Fruit fly (Drosophila melanogaster) whole organism, embryonic: ENCODE data around the gene CHOp24.
A peak's percentile ranks its signal among the peaks of the same experiment; 100 is the strongest.

Experiments
- Bteb2 ChIP-seq: fragments of 200-800 bp; sonication (Bioruptor generic); optimal IDR thresholded peaks from 2 replicates; lab custom pipeline; 2016; ENCODE audit warnings: missing biosample characterization, missing genetic modification characterization
- CG10462 ChIP-seq: fragments of 200-800 bp; sonication (Bioruptor generic); optimal IDR thresholded peaks from 2 replicates; lab custom pipeline; 2016; ENCODE audit warnings: missing biosample characterization, missing genetic modification characterization
- CG12236 ChIP-seq: fragments of 200-800 bp; sonication (Bioruptor generic); optimal IDR thresholded peaks from 2 replicates; lab custom pipeline; 2016; ENCODE audit warnings: missing biosample characterization, missing genetic modification characterization
- CG1233 ChIP-seq: fragments of 200-800 bp; sonication (Bioruptor generic); optimal IDR thresholded peaks from 4 replicates; lab custom pipeline; 2018; ENCODE audit warnings: missing biosample characterization, mild to moderate bottlenecking, missing genetic modification characterization
- CG13123 ChIP-seq: fragments of 200-800 bp; sonication (Bioruptor generic); optimal IDR thresholded peaks from 2 replicates; lab custom pipeline; 2016; ENCODE audit warnings: missing biosample characterization, missing genetic modification characterization
- CG13775 ChIP-seq: fragments of 200-800 bp; sonication (Bioruptor generic); optimal IDR thresholded peaks from 3 replicates; lab custom pipeline; 2017; ENCODE audit warnings: missing biosample characterization, mild to moderate bottlenecking, missing genetic modification characterization
- CG1529 ChIP-seq: fragments of 200-800 bp; sonication (Bioruptor generic); optimal IDR thresholded peaks from 3 replicates; lab custom pipeline; 2018; ENCODE audit warnings: missing biosample characterization, missing genetic modification characterization
- CG1602 ChIP-seq: fragments of 200-800 bp; sonication (Bioruptor generic); optimal IDR thresholded peaks from 3 replicates; lab custom pipeline; 2016; ENCODE audit warnings: missing biosample characterization, missing genetic modification characterization
- CG16779 ChIP-seq: fragments of 200-800 bp; sonication (Bioruptor generic); IDR thresholded peaks from 2 replicates; pipeline ENCODE4 v1.3.6; 2022; ENCODE audit warnings: missing biosample characterization, missing genetic modification characterization
- CG17385 ChIP-seq: fragments of 200-800 bp; sonication (Bioruptor generic); optimal IDR thresholded peaks from 3 replicates; lab custom pipeline; 2018; ENCODE audit warnings: missing biosample characterization, mild to moderate bottlenecking, missing genetic modification characterization
- CG2116 ChIP-seq: fragments of 200-800 bp; sonication (Bioruptor generic); optimal IDR thresholded peaks from 3 replicates; lab custom pipeline; 2018; ENCODE audit warnings: missing biosample characterization, mild to moderate bottlenecking, missing genetic modification characterization
- CG2712 ChIP-seq: fragments of 200-800 bp; optimal IDR thresholded peaks from 3 replicates; lab custom pipeline; 2019; ENCODE audit warnings: missing biosample characterization, mild to moderate bottlenecking, missing genetic modification characterization, moderate library complexity
- CG30020 ChIP-seq: fragments of 200-800 bp; optimal IDR thresholded peaks from 2 replicates; lab custom pipeline; 2019; ENCODE audit warnings: missing biosample characterization, mild to moderate bottlenecking, missing genetic modification characterization, moderate library complexity
- CG31224 ChIP-seq: fragments of 200-800 bp; sonication (Bioruptor generic); IDR thresholded peaks from 2 replicates; pipeline ENCODE4 v1.3.6; 2022; ENCODE audit warnings: missing biosample characterization, missing genetic modification characterization
- CG3838 ChIP-seq: fragments of 200-800 bp; sonication (Bioruptor generic); optimal IDR thresholded peaks from 3 replicates; lab custom pipeline; 2016; ENCODE audit warnings: missing biosample characterization, missing genetic modification characterization
- CG4328 ChIP-seq: fragments of 200-800 bp; sonication (Bioruptor generic); optimal IDR thresholded peaks from 3 replicates; lab custom pipeline; 2017; ENCODE audit warnings: missing biosample characterization, missing genetic modification reagents, missing genetic modification characterization
- CG6683 ChIP-seq: fragments of 200-800 bp; sonication (Bioruptor generic); optimal IDR thresholded peaks from 2 replicates; lab custom pipeline; 2017; ENCODE audit warnings: missing biosample characterization, mild to moderate bottlenecking, missing genetic modification characterization, missing genetic modification reagents
- CG8478 ChIP-seq: fragments of >200 bp; optimal IDR thresholded peaks from 2 replicates; lab custom pipeline; 2018
- D19A ChIP-seq: fragments of 200-800 bp; optimal IDR thresholded peaks from 3 replicates; lab custom pipeline; 2019; ENCODE audit warnings: missing biosample characterization, mild to moderate bottlenecking, missing genetic modification characterization, moderate library complexity
- Dek ChIP-seq: fragments of 200-800 bp; sonication (Bioruptor generic); optimal IDR thresholded peaks from 3 replicates; lab custom pipeline; 2019; ENCODE audit warnings: missing biosample characterization, mild to moderate bottlenecking, missing genetic modification characterization, moderate library complexity
- E2f2 ChIP-seq: fragments of 200-800 bp; sonication (Bioruptor generic); IDR thresholded peaks from 2 replicates; pipeline ENCODE4 v1.3.6; 2022; ENCODE audit warnings: missing biosample characterization, missing genetic modification characterization
- Fer3 ChIP-seq: fragments of 200-800 bp; sonication (Bioruptor generic); optimal IDR thresholded peaks from 2 replicates; lab custom pipeline; 2018; ENCODE audit warnings: missing biosample characterization, mild to moderate bottlenecking, missing genetic modification characterization, moderate library complexity
- Hr39 ChIP-seq: fragments of >200 bp; optimal IDR thresholded peaks from 2 replicates; lab custom pipeline; 2017
- Lpt ChIP-seq: fragments of >200 bp; optimal IDR thresholded peaks from 2 replicates; lab custom pipeline; 2018; ENCODE audit warnings: missing biosample characterization, missing genetic modification characterization
- Sin3A ChIP-seq: fragments of >200 bp; optimal IDR thresholded peaks from 2 replicates; lab custom pipeline; 2018
- Sox100B ChIP-seq: fragments of 200-800 bp; sonication (Bioruptor generic); optimal IDR thresholded peaks from 3 replicates; lab custom pipeline; 2018; ENCODE audit warnings: missing biosample characterization, mild to moderate bottlenecking, missing genetic modification characterization
- Tbp ChIP-seq: fragments of >200 bp; optimal IDR thresholded peaks from 2 replicates; lab custom pipeline; 2018; ENCODE audit warnings: missing biosample characterization, missing genetic modification characterization
- Usf ChIP-seq: fragments of 200-800 bp; sonication (Bioruptor generic); optimal IDR thresholded peaks from 2 replicates; lab custom pipeline; 2017; ENCODE audit warnings: missing genotype, missing biosample characterization, missing genetic modification characterization
- aop ChIP-seq: fragments of 200-800 bp; sonication (Bioruptor generic); IDR thresholded peaks from 2 replicates; pipeline ENCODE4 v1.3.6; 2022; ENCODE audit warnings: missing biosample characterization, missing genetic modification characterization
- ap ChIP-seq: fragments of 200-800 bp; sonication (Bioruptor generic); IDR thresholded peaks from 2 replicates; pipeline ENCODE4 v1.3.6; 2022; ENCODE audit warnings: missing biosample characterization, missing genetic modification characterization
- cas ChIP-seq: fragments of 200-800 bp; sonication (Bioruptor generic); IDR thresholded peaks from 2 replicates; pipeline ENCODE4 v1.3.6; 2022; ENCODE audit warnings: missing biosample characterization, missing genetic modification characterization
- chif ChIP-seq, 2 experiments: fragments of 200-800 bp; sonication (Bioruptor generic); optimal IDR thresholded peaks; 3 replicates each; lab custom pipeline; 2016; ENCODE audit warnings: missing biosample characterization in 2 of 2, missing genetic modification characterization in 2 of 2
- crc ChIP-seq: fragments of 200-800 bp; sonication (Bioruptor generic); optimal IDR thresholded peaks from 2 replicates; lab custom pipeline; 2016; ENCODE audit warnings: missing biosample characterization, missing genetic modification characterization
- croc ChIP-seq: fragments of 200-800 bp; sonication (Bioruptor generic); conservative IDR thresholded peaks from 3 replicates; pipeline ENCODE4 v1.3.6; 2022; ENCODE audit warnings: missing biosample characterization, missing genetic modification characterization
- esg ChIP-seq: fragments of 200-800 bp; sonication (Bioruptor generic); conservative IDR thresholded peaks from 2 replicates; pipeline ENCODE4 v1.3.6; 2022; ENCODE audit warnings: missing biosample characterization, missing genetic modification characterization
- fru ChIP-seq: fragments of >200 bp; optimal IDR thresholded peaks from 2 replicates; lab custom pipeline; 2017
- gfzf ChIP-seq: fragments of 200-800 bp; sonication (Bioruptor generic); optimal IDR thresholded peaks from 2 replicates; lab custom pipeline; 2016; ENCODE audit warnings: missing biosample characterization, mild to moderate bottlenecking, missing genetic modification characterization, moderate library complexity
- gt ChIP-seq: fragments of 200-800 bp; sonication (Bioruptor generic); IDR thresholded peaks from 2 replicates; pipeline ENCODE4 v1.3.6; 2022; ENCODE audit warnings: missing biosample characterization, missing genetic modification characterization
- ham ChIP-seq: fragments of 200-800 bp; sonication (Bioruptor generic); IDR thresholded peaks from 2 replicates; pipeline ENCODE4 v1.3.6; 2022; ENCODE audit warnings: missing biosample characterization, missing genetic modification characterization
- hkb ChIP-seq, 2 experiments: fragments of 200-800 bp in 1 of 2; fragments of >200 bp in 1 of 2; sonication (Bioruptor generic) in 1 of 2; IDR thresholded peaks in 1 of 2; optimal IDR thresholded peaks in 1 of 2; 2 replicates each; pipeline versions ENCODE4 v1.3.6 to Lab custom; 2017 to 2022; ENCODE audit warnings: missing biosample characterization in 1 of 2, missing genetic modification characterization in 1 of 2
- kni ChIP-seq: fragments of 200-800 bp; sonication (Bioruptor generic); optimal IDR thresholded peaks from 3 replicates; lab custom pipeline; 2017; ENCODE audit warnings: mild to moderate bottlenecking, missing biosample characterization, missing genetic modification reagents, missing genetic modification characterization
- nau ChIP-seq: fragments of 200-800 bp; sonication (Bioruptor generic); optimal IDR thresholded peaks from 3 replicates; lab custom pipeline; 2017; ENCODE audit warnings: missing biosample characterization, mild to moderate bottlenecking, missing genetic modification characterization, missing genetic modification reagents
- nmo ChIP-seq: fragments of 200-800 bp; sonication (Bioruptor generic); optimal IDR thresholded peaks from 2 replicates; lab custom pipeline; 2018; ENCODE audit warnings: missing biosample characterization, mild to moderate bottlenecking, missing genetic modification characterization, moderate library complexity
- phol ChIP-seq: fragments of 200-800 bp; sonication (Bioruptor generic); optimal IDR thresholded peaks from 3 replicates; lab custom pipeline; 2018; ENCODE audit warnings: missing biosample characterization, mild to moderate bottlenecking, missing genetic modification characterization, moderate library complexity
- sim ChIP-seq: fragments of 200-800 bp; sonication (Bioruptor generic); IDR thresholded peaks from 2 replicates; pipeline ENCODE4 v1.3.6; 2022; ENCODE audit warnings: missing biosample characterization, missing genetic modification characterization
- slbo ChIP-seq: fragments of 200-800 bp; sonication (Bioruptor generic); IDR thresholded peaks from 2 replicates; pipeline ENCODE4 v1.3.6; 2022; ENCODE audit warnings: missing biosample characterization, missing genetic modification characterization
- sr ChIP-seq: fragments of 200-800 bp; sonication (Bioruptor generic); IDR thresholded peaks from 3 replicates; pipeline ENCODE4 v1.3.6; 2022; ENCODE audit warnings: missing biosample characterization, missing genetic modification characterization
- usp ChIP-seq: fragments of >200 bp; optimal IDR thresholded peaks from 2 replicates; lab custom pipeline; 2017; ENCODE audit warnings: missing biosample characterization, missing genetic modification characterization
- wek ChIP-seq: fragments of 200-800 bp; sonication (Bioruptor generic); optimal IDR thresholded peaks from 3 replicates; lab custom pipeline; 2018; ENCODE audit warnings: missing biosample characterization, mild to moderate bottlenecking, missing genetic modification characterization, moderate library complexity
- zen2 ChIP-seq: fragments of 200-800 bp; sonication (Bioruptor generic); IDR thresholded peaks from 3 replicates; pipeline ENCODE4 v1.3.6; 2022; ENCODE audit warnings: missing biosample characterization, missing genetic modification characterization; ENCODE audit not compliant: partially characterized antibody
- zfh2 ChIP-seq: fragments of 200-800 bp; sonication (Bioruptor generic); optimal IDR thresholded peaks from 2 replicates; lab custom pipeline; 2016; ENCODE audit warnings: missing biosample characterization, missing genetic modification characterization

CHOp24 gene

dm6 chrX:4589951-4590771, 49.5 kb downstream of the CHOp24 start (continued):
- TF ChIP-seq CG10462 (GFP tag; lab: Kevin White, UChicago): peak; percentile 48
- no peak for TF ChIP-seq CG4328 (GFP tag; lab: Kevin White, UChicago)
- TF ChIP-seq zfh2 (GFP tag; lab: Kevin White, UChicago): no peak
- TF ChIP-seq crc (GFP tag; lab: Kevin White, UChicago): peak; percentile 20
- no peak for TF ChIP-seq CG12236 (GFP tag; lab: Kevin White, UChicago)
- peak; percentile 79 for TF ChIP-seq phol (tag; lab: Kevin White, UChicago)
- peak in 1 of 2 experiments; percentile 59 for TF ChIP-seq chif (GFP tag; optimal IDR thresholded peaks at IDR 0.05; lab: Kevin White, UChicago)
- TF ChIP-seq hkb (optimal IDR thresholded peaks at IDR 0.05; lab: Kevin White, UChicago): no peak
- peak; percentile 84 for TF ChIP-seq hkb (GFP tag; IDR thresholded peaks at IDR 0.05; lab: Robert Waterston, UW)
- peak; percentile 49; the same call in 1 of the 2 replicates for TF ChIP-seq ham
- TF ChIP-seq CG1529: peak; percentile 60
- TF ChIP-seq fru: no peak
- TF ChIP-seq CG30020 (tag; lab: Kevin White, UChicago): no peak
- TF ChIP-seq sr (GFP tag; lab: Robert Waterston, UW): peak; percentile 84
- TF ChIP-seq croc: peak; percentile 89
- peak; percentile 86 for TF ChIP-seq ap
- TF ChIP-seq CG6683 (GFP tag; lab: Kevin White, UChicago): peak; percentile 46
- peak; percentile 24 for TF ChIP-seq Bteb2 (GFP tag; lab: Kevin White, UChicago)
- peak; percentile 71 for TF ChIP-seq CG1233
- TF ChIP-seq Lpt: no peak
- peak; percentile 47; the same call in 1 of the 2 replicates for TF ChIP-seq cas (GFP tag; lab: Robert Waterston, UW)
- TF ChIP-seq nmo (GFP tag; lab: Kevin White, UChicago): peak; percentile 80
- TF ChIP-seq Fer3 (tag; lab: Kevin White, UChicago): peak; percentile 70
- TF ChIP-seq CG16779 (GFP tag; lab: Robert Waterston, UW): peak; percentile 77
- TF ChIP-seq CG13123 (GFP tag; lab: Kevin White, UChicago): peak; percentile 58
- peak; percentile 23 for TF ChIP-seq wek
- TF ChIP-seq usp (GFP tag; lab: Kevin White, UChicago): no peak
- no peak for TF ChIP-seq gfzf
- peak; percentile 93 for TF ChIP-seq sim (GFP tag; lab: Robert Waterston, UW)
- peak; percentile 68 for TF ChIP-seq nau (GFP tag; lab: Kevin White, UChicago)
- peak; percentile 87 for TF ChIP-seq CG1602 (GFP tag; lab: Kevin White, UChicago)
- TF ChIP-seq esg (GFP tag; lab: Robert Waterston, UW): peak; percentile 83
- peak; percentile 64 for TF ChIP-seq Dek
- TF ChIP-seq CG17385: peak; percentile 68
- TF ChIP-seq CG3838 (GFP tag; lab: Kevin White, UChicago): no peak
- peak; percentile 80 for TF ChIP-seq CG31224
- TF ChIP-seq zen2 (GFP tag; lab: Robert Waterston, UW): 0 out of 3 replicates have a peak, but pooled peaks have one; percentile 38
- TF ChIP-seq CG8478 (lab: Kevin White, UChicago): peak; percentile 67
- TF ChIP-seq D19A (tag; lab: Kevin White, UChicago): peak; percentile 56
- no peak for TF ChIP-seq Sin3A (lab: Kevin White, UChicago)
- peak; percentile 21 for TF ChIP-seq CG2116 (GFP tag; lab: Kevin White, UChicago)
- TF ChIP-seq CG2712 (tag; lab: Kevin White, UChicago): peak; percentile 84
- peak; percentile 93 for TF ChIP-seq slbo (GFP tag; lab: Robert Waterston, UW)
- TF ChIP-seq gt: peak; percentile 78
- peak; percentile 81 for TF ChIP-seq aop
- peak; percentile 89 for TF ChIP-seq Usf (GFP tag; lab: Kevin White, UChicago)
- peak; percentile 13 for TF ChIP-seq Sox100B (GFP tag; lab: Kevin White, UChicago)
- peak; percentile 4 for TF ChIP-seq kni (GFP tag; lab: Kevin White, UChicago)
- no peak for TF ChIP-seq Tbp (GFP tag; lab: Kevin White, UChicago)
- TF ChIP-seq Hr39 (lab: Kevin White, UChicago): no peak
- TF ChIP-seq E2f2 (GFP tag; lab: Robert Waterston, UW): peak; percentile 64
- TF ChIP-seq CG13775: peak; percentile 74
